Worm (Caenorhabditis elegans) whole organism, midembryonic: ENCODE results near the gene srz-23.

Experiments
- flt-1 ChIP-seq: fragments of 200-800 bp; sonication (Bioruptor generic); IDR thresholded peaks from 2 replicates; pipeline ENCODE4 v1.3.6; 2022; ENCODE audit warnings: missing genetic modification characterization, missing compliant biosample characterization
- klf-2 ChIP-seq: fragments of 200-800 bp; sonication (Bioruptor generic); conservative IDR thresholded peaks from 2 replicates; pipeline ENCODE4 v1.3.6; 2022; ENCODE audit warnings: missing genetic modification reagents, missing genetic modification characterization, missing compliant biosample characterization
- med-1 ChIP-seq: sonication (generic microtip); optimal IDR thresholded peaks from 2 replicates; lab custom pipeline; 2017; ENCODE audit warnings: missing genetic modification characterization, mild to moderate bottlenecking, missing compliant biosample characterization, antibody characterized with exemption, missing genetic modification reagents; ENCODE audit not compliant: insufficient read depth
- ref-1 ChIP-seq: fragments of 200-800 bp; sonication (Bioruptor generic); conservative IDR thresholded peaks from 2 replicates; pipeline ENCODE4 v1.3.6; 2022; ENCODE audit warnings: missing genetic modification reagents, missing genetic modification characterization, missing compliant biosample characterization

DNA sequence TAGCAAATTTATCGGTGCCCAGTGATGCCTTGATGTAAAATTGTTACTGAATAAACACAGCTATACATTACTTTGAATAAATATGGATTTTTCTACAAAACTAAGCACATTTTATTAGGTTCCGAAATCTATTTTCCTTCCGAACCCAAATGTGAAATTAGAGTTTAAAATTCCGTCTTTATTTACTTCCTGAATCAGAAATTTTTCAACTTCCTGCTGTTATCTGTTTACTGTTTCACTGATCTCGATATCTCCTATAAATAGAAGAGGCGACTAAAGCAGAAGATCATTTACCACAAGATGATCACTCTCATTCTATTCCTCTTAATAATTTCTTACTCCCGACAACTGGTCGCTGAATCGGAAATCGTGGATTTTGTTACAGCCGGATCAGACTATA lies 16.3 kb downstream of the srz-23 start, which contains the start of gene F58E2.2:
- TF ChIP-seq flt-1 (no peak), klf-2 (no peak), med-1 (no peak), ref-1 (GFP tag; lab: Robert Waterston, UW) (no peak)
